Worm (Caenorhabditis elegans): Measurements from ENCODE around the gene F21D5.4.
A peak's percentile ranks its signal among the peaks of the same experiment; 100 is the strongest.

F21D5.4 gene

DNA sequence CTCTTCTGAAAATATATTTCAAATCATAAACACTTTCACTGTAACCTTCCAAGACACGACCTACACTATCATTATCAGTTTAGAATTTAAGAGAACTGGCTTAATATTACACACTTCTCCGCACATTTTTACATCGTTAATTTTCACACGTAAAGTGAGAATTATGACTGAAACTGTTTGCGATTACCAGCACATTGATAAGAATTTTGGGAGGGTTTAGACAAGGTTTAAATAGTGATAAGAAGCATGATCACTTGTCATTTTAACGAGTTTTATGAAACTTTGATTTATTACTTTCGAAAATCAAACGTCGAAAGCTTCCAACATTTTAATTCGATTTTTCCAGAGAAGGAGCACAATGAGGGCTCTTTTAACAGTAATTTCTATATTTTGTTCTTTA, 7.4 kb upstream of the F21D5.4 start, which contains the start of gene F21D5.3 (continued):
- TF ChIP-seq lsy-2 (tag; optimal IDR thresholded peaks at IDR 0.05), result no peak
- TF ChIP-seq daf-8 (GFP tag; IDR thresholded peaks at IDR 0.05), result no peak
- TF ChIP-seq F37D6.2 (tag; optimal IDR thresholded peaks at IDR 0.05), result no peak
- TF ChIP-seq arid-1 (GFP tag; conservative IDR thresholded peaks at IDR 0.05), result no peak
- no peak for TF ChIP-seq R02D3.7 (tag; optimal IDR thresholded peaks at IDR 0.05)
- no peak for TF ChIP-seq nhr-11 (tag; optimal IDR thresholded peaks at IDR 0.05)
- TF ChIP-seq ceh-32 (tag; optimal IDR thresholded peaks at IDR 0.05; ENCODE audit: poor library complexity), result no peak
- no peak for TF ChIP-seq cey-2 (tag; optimal IDR thresholded peaks at IDR 0.05; ENCODE audit: borderline replicate concordance, insufficient read depth)
- TF ChIP-seq nhr-237 (tag; optimal IDR thresholded peaks at IDR 0.05), result no peak
- peak; percentile 96 for TF ChIP-seq pqm-1 (tag; optimal IDR thresholded peaks at IDR 0.05)
- TF ChIP-seq daf-19 (GFP tag; conservative IDR thresholded peaks at IDR 0.05), result no peak
- TF ChIP-seq ZK546.5 (tag; optimal IDR thresholded peaks at IDR 0.05), result no peak
- TF ChIP-seq egl-27 (tag; optimal IDR thresholded peaks at IDR 0.05), result no peak
- TF ChIP-seq lin-1 (GFP tag; IDR thresholded peaks at IDR 0.05), result peak; percentile 47; the same call in 1 of the 2 replicates
- peak; percentile 68 for TF ChIP-seq dmd-6 (GFP tag; IDR thresholded peaks at IDR 0.05)
- TF ChIP-seq F10B5.3 (tag; optimal IDR thresholded peaks at IDR 0.05), result no peak
- TF ChIP-seq gei-8 (GFP tag; optimal IDR thresholded peaks at IDR 0.05), result no peak
- no peak for TF ChIP-seq mxl-2 (GFP tag; conservative IDR thresholded peaks at IDR 0.05)
- TF ChIP-seq madf-5 (GFP tag; IDR thresholded peaks at IDR 0.05), result no peak
- TF ChIP-seq ctbp-1 (GFP tag; IDR thresholded peaks at IDR 0.05), result no peak
- TF ChIP-seq lin-15B (tag; optimal IDR thresholded peaks at IDR 0.05), result no peak
- no peak for TF ChIP-seq aha-1 (tag)
- no peak for TF ChIP-seq skn-1 (tag; optimal IDR thresholded peaks at IDR 0.05)
- no peak for TF ChIP-seq Y5F2A.4 (GFP tag; optimal IDR thresholded peaks at IDR 0.05)
- no peak for TF ChIP-seq spr-3 (GFP tag; optimal IDR thresholded peaks at IDR 0.05)
- TF ChIP-seq ceh-82 (tag; optimal IDR thresholded peaks at IDR 0.05), result no peak
- no peak for TF ChIP-seq ztf-7 (tag; optimal IDR thresholded peaks at IDR 0.05)
- peak; percentile 47 for TF ChIP-seq T20F7.1 (GFP tag; optimal IDR thresholded peaks at IDR 0.05)
- TF ChIP-seq duxl-1 (tag; optimal IDR thresholded peaks at IDR 0.05; ENCODE audit: poor library complexity), result no peak
- no peak for TF ChIP-seq dmd-8 (GFP tag; IDR thresholded peaks at IDR 0.05)
- no peak for TF ChIP-seq vab-7 (GFP tag; IDR thresholded peaks at IDR 0.05)
- no peak for TF ChIP-seq nhr-25 (tag; optimal IDR thresholded peaks at IDR 0.05; ENCODE audit: borderline replicate concordance, insufficient read depth)
- TF ChIP-seq mdt-29 (GFP tag; IDR thresholded peaks at IDR 0.05), result no peak
- TF ChIP-seq hlh-11 (tag; optimal IDR thresholded peaks at IDR 0.05), result peak; percentile 47

DNA sequence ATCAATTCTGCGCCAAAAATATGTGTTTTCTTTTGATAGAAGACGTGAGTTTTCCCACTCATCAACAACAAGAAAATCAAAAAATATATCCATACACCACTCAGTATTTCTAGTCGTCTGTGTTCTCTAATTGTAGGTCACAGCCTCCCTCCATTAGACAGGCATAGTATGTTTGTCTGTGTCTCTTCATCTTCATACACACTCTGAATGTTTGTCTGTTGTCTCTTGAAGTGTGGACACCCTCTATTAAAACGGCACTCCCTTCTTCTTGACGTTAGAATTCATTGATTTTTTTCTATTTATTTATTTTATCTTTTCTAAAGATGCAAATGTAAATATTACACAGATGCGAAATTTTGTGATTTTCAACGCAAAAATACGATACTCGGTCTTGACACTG, 533 bp upstream of the F21D5.4 start:
- TF ChIP-seq lin-38 (GFP tag; IDR thresholded peaks at IDR 0.05), result no peak
- peak in 1 of 2 experiments; percentile 32 for TF ChIP-seq lsy-2 (tag; optimal IDR thresholded peaks at IDR 0.05)
- TF ChIP-seq fkh-10 (GFP tag; optimal IDR thresholded peaks at IDR 0.05), result no peak
- TF ChIP-seq lin-13 (GFP tag; optimal IDR thresholded peaks at IDR 0.05), result no peak
- TF ChIP-seq zfp-3 (GFP tag; conservative IDR thresholded peaks at IDR 0.05), result no peak
- TF ChIP-seq egl-43 (GFP tag; IDR thresholded peaks at IDR 0.05), result no peak
- no peak for TF ChIP-seq zip-2 (tag; optimal IDR thresholded peaks at IDR 0.05)
- peak; percentile 10 for TF ChIP-seq hlh-30 (tag; optimal IDR thresholded peaks at IDR 0.05; ENCODE audit: insufficient read depth)
- TF ChIP-seq unc-130 (GFP tag; optimal IDR thresholded peaks at IDR 0.05), result no peak
- TF ChIP-seq mes-2 (tag; optimal IDR thresholded peaks at IDR 0.05; ENCODE audit: poor library complexity, severe bottlenecking), result peak; percentile 27
- TF ChIP-seq nhr-28 (tag; optimal IDR thresholded peaks at IDR 0.05), result peak; percentile 5
